Worm (Caenorhabditis elegans) whole organism, mixed stage, embryonic: Measurements from ENCODE around the gene mfsd-12.

Experiments used
- blmp-1 ChIP-seq: fragments of 150-350 bp; optimal IDR thresholded peaks from 2 replicates; lab custom pipeline; 2014; ENCODE audit warnings: missing biosample characterization, missing genetic modification characterization
- ceh-39 ChIP-seq: fragments of 150-350 bp; optimal IDR thresholded peaks from 2 replicates; lab custom pipeline; 2014; ENCODE audit warnings: missing biosample characterization, missing genetic modification characterization
- elt-1 ChIP-seq: sonication (generic microtip); optimal IDR thresholded peaks from 2 replicates; lab custom pipeline; 2017; ENCODE audit warnings: missing genetic modification characterization, mild to moderate bottlenecking, missing compliant biosample characterization, antibody characterized with exemption, moderate library complexity, borderline replicate concordance; ENCODE audit not compliant: insufficient read depth
- nhr-237 ChIP-seq: fragments of 150-350 bp; optimal IDR thresholded peaks from 2 replicates; lab custom pipeline; 2014; ENCODE audit warnings: missing biosample characterization, missing genetic modification characterization

- TF ChIP-seq nhr-237 (tag; lab: Kevin White, UChicago) (no peak), ceh-39 (tag; lab: Kevin White, UChicago) (no peak), blmp-1 (tag; lab: Kevin White, UChicago) (no peak), elt-1 (tag; lab: Kevin White, UChicago) (no peak)
These were observed 10.1 kb downstream of the mfsd-12 start, which contains the start of gene flp-11 for ce11 chrX:4678029-4678428.
